Worm (Caenorhabditis elegans) whole organism, L4 larva: ENCODE results near the gene fzr-1.
A peak's percentile ranks its signal among the peaks of the same experiment; 100 is the strongest.

ENCODE experiments used
- F10B5.3 ChIP-seq: sonication (generic microtip); optimal IDR thresholded peaks from 2 replicates; lab custom pipeline; 2016; ENCODE audit warnings: mild to moderate bottlenecking, missing genetic modification characterization, missing compliant biosample characterization
- F49E8.2 ChIP-seq: sonication (generic microtip); optimal IDR thresholded peaks from 2 replicates; lab custom pipeline; 2016; ENCODE audit warnings: missing compliant biosample characterization, mild to moderate bottlenecking, missing genetic modification characterization, borderline replicate concordance
- R02D3.7 ChIP-seq: fragments of 150-350 bp; sonication (generic microtip); optimal IDR thresholded peaks from 3 replicates; lab custom pipeline; 2014; ENCODE audit warnings: missing biosample characterization, missing genetic modification characterization
- T26A8.4 ChIP-seq: fragments of 200-800 bp; sonication (Bioruptor generic); IDR thresholded peaks from 2 replicates; pipeline ENCODE4 v1.3.6; 2022; ENCODE audit warnings: missing genetic modification characterization, missing compliant biosample characterization
- Y105C5A.15 ChIP-seq: fragments of 200-800 bp; sonication (Bioruptor generic); IDR thresholded peaks from 2 replicates; pipeline ENCODE4 v1.3.6; 2022; ENCODE audit warnings: missing genetic modification characterization, missing compliant biosample characterization
- Y5F2A.4 ChIP-seq: fragments of 200-800 bp; sonication (Bioruptor generic); optimal IDR thresholded peaks from 2 replicates; lab custom pipeline; 2018; ENCODE audit warnings: mild to moderate bottlenecking, missing genetic modification characterization, missing compliant biosample characterization
- ZK337.2 ChIP-seq: fragments of 200-800 bp; sonication (Bioruptor generic); IDR thresholded peaks from 2 replicates; pipeline ENCODE4 v1.3.6; 2022; ENCODE audit warnings: missing genetic modification reagents, missing genetic modification characterization, missing compliant biosample characterization
- ceh-28 ChIP-seq: fragments of 150-350 bp; optimal IDR thresholded peaks from 2 replicates; lab custom pipeline; 2014; ENCODE audit warnings: missing biosample characterization, missing genetic modification reagents, missing genetic modification characterization
- ceh-44 ChIP-seq: fragments of 200-800 bp; sonication (Bioruptor generic); IDR thresholded peaks from 2 replicates; pipeline ENCODE4 v1.3.6; 2022; ENCODE audit warnings: missing genetic modification reagents, missing genetic modification characterization, missing compliant biosample characterization
- ceh-62 ChIP-seq: sonication (generic microtip); optimal IDR thresholded peaks from 2 replicates; lab custom pipeline; 2017; ENCODE audit warnings: missing biosample characterization, missing genetic modification characterization
- ceh-82 ChIP-seq: sonication (generic microtip); optimal IDR thresholded peaks from 2 replicates; lab custom pipeline; 2017; ENCODE audit warnings: missing biosample characterization, missing genetic modification characterization
- cey-2 ChIP-seq: sonication (generic microtip); optimal IDR thresholded peaks from 3 replicates; lab custom pipeline; 2017; ENCODE audit warnings: missing genetic modification characterization, mild to moderate bottlenecking, missing compliant biosample characterization, antibody characterized with exemption, borderline replicate concordance; ENCODE audit not compliant: insufficient read depth
- daf-12 ChIP-seq: fragments of 150-350 bp; optimal IDR thresholded peaks from 2 replicates; lab custom pipeline; 2014; ENCODE audit warnings: missing biosample characterization, missing genetic modification reagents, missing genetic modification characterization
- daf-19 ChIP-seq: fragments of 200-800 bp; sonication (Bioruptor generic); conservative IDR thresholded peaks from 2 replicates; pipeline ENCODE4 v1.3.6; 2022; ENCODE audit warnings: missing genetic modification characterization, missing compliant biosample characterization
- daf-8 ChIP-seq: fragments of 200-800 bp; sonication (Bioruptor generic); IDR thresholded peaks from 2 replicates; pipeline ENCODE4 v1.3.6; 2022; ENCODE audit warnings: missing genetic modification characterization, missing compliant biosample characterization
- dmd-9 ChIP-seq: fragments of 200-800 bp; sonication (Bioruptor generic); IDR thresholded peaks from 2 replicates; pipeline ENCODE4 v1.3.6; 2022; ENCODE audit warnings: missing genetic modification reagents, missing genetic modification characterization, missing compliant biosample characterization
- egl-43 ChIP-seq: fragments of 200-800 bp; sonication (Bioruptor generic); IDR thresholded peaks from 2 replicates; pipeline ENCODE4 v1.3.6; 2022; ENCODE audit warnings: missing genetic modification reagents, missing genetic modification characterization, missing compliant biosample characterization
- fos-1 ChIP-seq: fragments of 150-350 bp; optimal IDR thresholded peaks from 2 replicates; lab custom pipeline; 2014; ENCODE audit warnings: missing biosample characterization, missing genetic modification characterization
- hlh-30 ChIP-seq: sonication (generic microtip); optimal IDR thresholded peaks from 2 replicates; lab custom pipeline; 2017; ENCODE audit warnings: antibody characterized with exemption, mild to moderate bottlenecking, missing genetic modification characterization, missing compliant biosample characterization; ENCODE audit not compliant: insufficient read depth
- jun-1 ChIP-seq: fragments of 150-350 bp; optimal IDR thresholded peaks from 2 replicates; lab custom pipeline; 2014; ENCODE audit warnings: missing biosample characterization, missing genetic modification reagents, missing genetic modification characterization
- lin-1 ChIP-seq: fragments of 200-800 bp; sonication (Bioruptor generic); IDR thresholded peaks from 2 replicates; pipeline ENCODE4 v1.3.6; 2022; ENCODE audit warnings: missing genetic modification reagents, missing genetic modification characterization, missing compliant biosample characterization
- lin-15B ChIP-seq: fragments of 150-350 bp; sonication (generic microtip); optimal IDR thresholded peaks from 3 replicates; lab custom pipeline; 2014; ENCODE audit warnings: missing biosample characterization, missing genetic modification characterization
- lin-29 ChIP-seq: fragments of 200-800 bp; sonication (Bioruptor generic); IDR thresholded peaks from 2 replicates; pipeline ENCODE4 v1.3.6; 2022; ENCODE audit warnings: missing genetic modification reagents, missing genetic modification characterization, missing compliant biosample characterization
- lin-38 ChIP-seq: fragments of 200-800 bp; sonication (Bioruptor generic); IDR thresholded peaks from 2 replicates; pipeline ENCODE4 v1.3.6; 2022; ENCODE audit warnings: missing genetic modification reagents, missing genetic modification characterization, missing compliant biosample characterization
- lin-39 ChIP-seq: fragments of 150-350 bp; optimal IDR thresholded peaks from 2 replicates; lab custom pipeline; 2014; ENCODE audit warnings: missing biosample characterization, missing genetic modification reagents, missing genetic modification characterization
- lir-3 ChIP-seq: sonication (generic microtip); optimal IDR thresholded peaks from 2 replicates; lab custom pipeline; 2016; ENCODE audit warnings: mild to moderate bottlenecking, missing genetic modification characterization, missing compliant biosample characterization
- mdl-1 ChIP-seq, 2 experiments: fragments of 150-350 bp in 1 of 2; sonication (generic microtip) in 1 of 2; optimal IDR thresholded peaks; 2 replicates each; lab custom pipeline; 2014 to 2017; ENCODE audit warnings: missing biosample characterization in 2 of 2, missing genetic modification characterization in 2 of 2
- mes-2 ChIP-seq: sonication (generic microtip); optimal IDR thresholded peaks from 2 replicates; lab custom pipeline; 2016; ENCODE audit warnings: missing genotype, mild to moderate bottlenecking, missing genetic modification characterization, missing compliant biosample characterization; ENCODE audit not compliant: poor library complexity, severe bottlenecking
- nhr-10 ChIP-seq: fragments of 150-350 bp; optimal IDR thresholded peaks from 2 replicates; lab custom pipeline; 2014; ENCODE audit warnings: missing biosample characterization, missing genetic modification characterization
- nhr-102 ChIP-seq: sonication (generic microtip); optimal IDR thresholded peaks from 2 replicates; lab custom pipeline; 2016; ENCODE audit warnings: mild to moderate bottlenecking, missing genetic modification characterization, moderate library complexity, missing compliant biosample characterization
- nhr-111 ChIP-seq: fragments of 200-800 bp; sonication (Bioruptor generic); optimal IDR thresholded peaks from 2 replicates; lab custom pipeline; 2018; ENCODE audit warnings: mild to moderate bottlenecking, missing genetic modification characterization, missing compliant biosample characterization
- nhr-28 ChIP-seq: fragments of 150-350 bp; optimal IDR thresholded peaks from 2 replicates; lab custom pipeline; 2014; ENCODE audit warnings: missing biosample characterization, missing genetic modification characterization
- nhr-42 ChIP-seq: fragments of 200-800 bp; sonication (Bioruptor generic); IDR thresholded peaks from 2 replicates; pipeline ENCODE4 v1.3.6; 2022; ENCODE audit warnings: missing genetic modification characterization, missing compliant biosample characterization
- nhr-77 ChIP-seq: fragments of 150-350 bp; optimal IDR thresholded peaks from 2 replicates; lab custom pipeline; 2014; ENCODE audit warnings: missing biosample characterization, missing genetic modification characterization
- pha-4 ChIP-seq, 2 experiments: fragments of 150-350 bp in 1 of 2; fragments of 200-800 bp in 1 of 2; sonication (Bioruptor generic) in 1 of 2; IDR thresholded peaks in 1 of 2; optimal IDR thresholded peaks in 1 of 2; 2 replicates each; pipeline versions ENCODE4 v1.3.6 to Lab custom; 2014 to 2022; ENCODE audit warnings: missing genetic modification characterization in 2 of 2, missing genetic modification reagents in 2 of 2, missing biosample characterization in 1 of 2, missing compliant biosample characterization in 1 of 2
- php-3 ChIP-seq: fragments of 200-800 bp; sonication (Bioruptor generic); IDR thresholded peaks from 2 replicates; pipeline ENCODE4 v1.3.6; 2022; ENCODE audit warnings: missing genetic modification reagents, missing genetic modification characterization, missing compliant biosample characterization
- rbr-2 ChIP-seq: sonication (generic microtip); optimal IDR thresholded peaks from 2 replicates; lab custom pipeline; 2016; ENCODE audit warnings: missing genotype, missing genetic modification characterization, missing compliant biosample characterization
- sdz-12 ChIP-seq: fragments of 200-800 bp; sonication (Bioruptor generic); optimal IDR thresholded peaks from 2 replicates; lab custom pipeline; 2018; ENCODE audit warnings: mild to moderate bottlenecking, missing genetic modification characterization, missing compliant biosample characterization
- snpc-4 ChIP-seq: fragments of 150-350 bp; optimal IDR thresholded peaks from 2 replicates; lab custom pipeline; 2014; ENCODE audit warnings: missing biosample characterization, missing genetic modification characterization
- spr-1 ChIP-seq: sonication (generic microtip); optimal IDR thresholded peaks from 2 replicates; lab custom pipeline; 2016; ENCODE audit warnings: mild to moderate bottlenecking, missing genetic modification characterization, missing compliant biosample characterization
- tag-97 ChIP-seq: fragments of 200-800 bp; sonication (Bioruptor generic); IDR thresholded peaks from 2 replicates; pipeline ENCODE4 v1.3.6; 2022; ENCODE audit warnings: missing genetic modification characterization, missing compliant biosample characterization
- unc-62 ChIP-seq, 3 experiments: fragments of 150-350 bp in 1 of 3; sonication (generic microtip); optimal IDR thresholded peaks in 2 of 3; peaks in 1 of 3; 1 replicate in 1 of 3; 2 replicates in 2 of 3; lab custom pipeline; 2014 to 2017; ENCODE audit warnings: missing biosample characterization in 3 of 3, missing genetic modification characterization in 3 of 3, missing genetic modification reagents in 3 of 3, missing genotype in 1 of 3
- vab-7 ChIP-seq: fragments of 200-800 bp; sonication (Bioruptor generic); IDR thresholded peaks from 2 replicates; pipeline ENCODE4 v1.3.6; 2022; ENCODE audit warnings: missing genetic modification reagents, missing genetic modification characterization, missing compliant biosample characterization
- zfp-2 ChIP-seq: sonication (generic microtip); optimal IDR thresholded peaks from 2 replicates; lab custom pipeline; 2016; ENCODE audit warnings: mild to moderate bottlenecking, missing genetic modification characterization, missing compliant biosample characterization
- zfp-3 ChIP-seq: fragments of 200-800 bp; sonication (Bioruptor generic); conservative IDR thresholded peaks from 2 replicates; pipeline ENCODE4 v1.3.6; 2022; ENCODE audit warnings: missing genetic modification reagents, missing genetic modification characterization, missing compliant biosample characterization
- ztf-7 ChIP-seq: fragments of 150-350 bp; optimal IDR thresholded peaks from 2 replicates; lab custom pipeline; 2014; ENCODE audit warnings: missing biosample characterization, missing genetic modification characterization

The fzr-1 gene

ce11 chrII:9624110-9624695, 20.1 kb downstream of the fzr-1 start, which contains the start of the genes dnj-20 and ZK1307.8 (continued):
- no peak for TF ChIP-seq snpc-4 (tag; lab: Kevin White, UChicago)
- peak; percentile 73 for TF ChIP-seq lin-38
- no peak for TF ChIP-seq nhr-10 (tag; lab: Kevin White, UChicago)
- TF ChIP-seq Y105C5A.15 (GFP tag; lab: Robert Waterston, UW), result no peak
- TF ChIP-seq nhr-28 (tag; lab: Kevin White, UChicago), result no peak
- no peak for TF ChIP-seq R02D3.7 (tag; lab: Kevin White, UChicago)
- no peak for TF ChIP-seq pha-4 (GFP tag; IDR thresholded peaks at IDR 0.05; lab: Robert Waterston, UW)
- TF ChIP-seq pha-4 (tag; optimal IDR thresholded peaks at IDR 0.05; lab: Kevin White, UChicago), result no peak
- TF ChIP-seq nhr-111 (GFP tag; lab: Kevin White, UChicago), result no peak
- TF ChIP-seq, all 104 proteins: peak for 10

ce11 chrII:9621913-9622348, 22.3 kb downstream of the fzr-1 start:
- TF ChIP-seq ceh-44 (no peak), ceh-82 (tag; lab: Kevin White, UChicago) (no peak), nhr-102 (peak; percentile 1), nhr-77 (tag; lab: Kevin White, UChicago) (no peak), ceh-28 (no peak), spr-1 (tag; lab: Kevin White, UChicago) (no peak), R02D3.7 (tag; lab: Kevin White, UChicago) (no peak), T26A8.4 (GFP tag; lab: Robert Waterston, UW) (no peak), cey-2 (tag; lab: Kevin White, UChicago) (no peak), egl-43 (GFP tag; lab: Robert Waterston, UW) (no peak), Y5F2A.4 (GFP tag; lab: Kevin White, UChicago) (no peak), pha-4 (GFP tag; IDR thresholded peaks at IDR 0.05; lab: Robert Waterston, UW) (peak; percentile 17; the same call in 1 of the 2 replicates), pha-4 (tag; optimal IDR thresholded peaks at IDR 0.05; lab: Kevin White, UChicago) (peak; percentile 59), F10B5.3 (tag; lab: Kevin White, UChicago) (no peak), lir-3 (no peak), nhr-10 (tag; lab: Kevin White, UChicago) (no peak), zfp-2 (tag; lab: Kevin White, UChicago) (no peak), vab-7 (no peak), sdz-12 (GFP tag; lab: Kevin White, UChicago) (no peak), ZK337.2 (GFP tag; lab: Robert Waterston, UW) (no peak), lin-38 (no peak), F49E8.2 (no peak), ceh-62 (tag; lab: Kevin White, UChicago) (no peak), lin-29 (GFP tag; lab: Robert Waterston, UW) (no peak), jun-1 (tag; lab: Kevin White, UChicago) (no peak), daf-12 (tag; lab: Kevin White, UChicago) (no peak), mdl-1 (tag; optimal IDR thresholded peaks at IDR 0.05; lab: Kevin White, UChicago) (peak in 1 of 2 experiments; percentile 68), lin-15B (tag; lab: Kevin White, UChicago) (no peak), daf-8 (GFP tag; lab: Robert Waterston, UW) (no peak), nhr-111 (GFP tag; lab: Kevin White, UChicago) (no peak), mes-2 (tag; lab: Kevin White, UChicago) (peak; percentile 12), nhr-42 (GFP tag; lab: Robert Waterston, UW) (no peak), unc-62 (GFP tag; optimal IDR thresholded peaks at IDR 0.05 in 1 of 2; lab: Kevin White, UChicago) (peak in 1 of 2 experiments; percentile 61), unc-62 (tag; optimal IDR thresholded peaks at IDR 0.05; lab: Kevin White, UChicago) (no peak), hlh-30 (tag; lab: Kevin White, UChicago) (peak; percentile 92), daf-19 (GFP tag; lab: Robert Waterston, UW) (no peak), nhr-28 (tag; lab: Kevin White, UChicago) (peak; percentile 61), fos-1 (no peak), rbr-2 (tag; lab: Kevin White, UChicago) (no peak), zfp-3 (GFP tag; lab: Robert Waterston, UW) (no peak), php-3 (no peak), lin-39 (tag; lab: Kevin White, UChicago) (no peak), dmd-9 (GFP tag; lab: Robert Waterston, UW) (no peak), tag-97 (GFP tag; lab: Robert Waterston, UW) (no peak), ztf-7 (no peak), lin-1 (GFP tag; lab: Robert Waterston, UW) (peak; percentile 28; the same call in 1 of the 2 replicates)
